Fruit fly (Drosophila melanogaster) whole organism, embryonic: ENCODE results near the gene CG4570.
A peak's percentile ranks its signal among the peaks of the same experiment; 100 is the strongest.

ENCODE experiments used
- Blimp-1 ChIP-seq: fragments of 200-800 bp; sonication (Bioruptor generic); optimal IDR thresholded peaks from 3 replicates; lab custom pipeline; 2018; ENCODE audit warnings: missing biosample characterization, missing genetic modification characterization, mild to moderate bottlenecking, moderate library complexity, missing genetic modification reagents
- CG10959 ChIP-seq: fragments of 200-800 bp; sonication (Bioruptor generic); IDR thresholded peaks from 2 replicates; pipeline ENCODE4 v1.3.6; 2022; ENCODE audit warnings: missing biosample characterization, missing genetic modification characterization
- CG14014 ChIP-seq: fragments of 200-800 bp; sonication (Bioruptor generic); IDR thresholded peaks from 2 replicates; pipeline ENCODE4 v1.3.6; 2022; ENCODE audit warnings: missing biosample characterization, missing genetic modification characterization
- CG15269 ChIP-seq: fragments of 200-800 bp; sonication (Bioruptor generic); optimal IDR thresholded peaks from 2 replicates; lab custom pipeline; 2018; ENCODE audit warnings: missing biosample characterization, mild to moderate bottlenecking, missing genetic modification characterization, moderate library complexity
- CG17385 ChIP-seq: fragments of 200-800 bp; sonication (Bioruptor generic); optimal IDR thresholded peaks from 3 replicates; lab custom pipeline; 2018; ENCODE audit warnings: missing biosample characterization, mild to moderate bottlenecking, missing genetic modification characterization
- CG17612 ChIP-seq: fragments of 200-800 bp; sonication (Bioruptor generic); IDR thresholded peaks from 2 replicates; pipeline ENCODE4 v1.3.6; 2022; ENCODE audit warnings: missing biosample characterization, missing genetic modification characterization
- CG1832 ChIP-seq: fragments of 200-800 bp; sonication (Bioruptor generic); optimal IDR thresholded peaks from 2 replicates; lab custom pipeline; 2017; ENCODE audit warnings: missing biosample characterization, mild to moderate bottlenecking, missing genetic modification characterization, inconsistent platforms
- CG18599 ChIP-seq: fragments of 200-800 bp; sonication (Bioruptor generic); optimal IDR thresholded peaks from 3 replicates; lab custom pipeline; 2017; ENCODE audit warnings: missing biosample characterization, missing genetic modification characterization, mild to moderate bottlenecking, moderate library complexity, missing genetic modification reagents
- CG32532 ChIP-seq: fragments of 200-800 bp; sonication (Bioruptor generic); IDR thresholded peaks from 2 replicates; pipeline ENCODE4 v1.3.6; 2022; ENCODE audit warnings: missing biosample characterization, missing genetic modification characterization
- CG4617 ChIP-seq: fragments of 200-800 bp; sonication (Bioruptor generic); optimal IDR thresholded peaks from 3 replicates; lab custom pipeline; 2016; ENCODE audit warnings: missing biosample characterization, missing genetic modification characterization, borderline replicate concordance
- CG7372 ChIP-seq: fragments of 200-800 bp; sonication (Bioruptor generic); IDR thresholded peaks from 2 replicates; pipeline ENCODE4 v1.3.6; 2022; ENCODE audit warnings: missing biosample characterization, missing genetic modification characterization
- Dek ChIP-seq: fragments of 200-800 bp; sonication (Bioruptor generic); optimal IDR thresholded peaks from 3 replicates; lab custom pipeline; 2019; ENCODE audit warnings: missing biosample characterization, mild to moderate bottlenecking, missing genetic modification characterization, moderate library complexity
- Dp ChIP-seq: fragments of 200-800 bp; sonication (Bioruptor generic); optimal IDR thresholded peaks from 2 replicates; lab custom pipeline; 2018; ENCODE audit warnings: missing biosample characterization, mild to moderate bottlenecking, missing genetic modification characterization, moderate library complexity
- E2f2 ChIP-seq: fragments of 200-800 bp; sonication (Bioruptor generic); IDR thresholded peaks from 2 replicates; pipeline ENCODE4 v1.3.6; 2022; ENCODE audit warnings: missing biosample characterization, missing genetic modification characterization
- Ets97D ChIP-seq: fragments of 200-800 bp; sonication (Bioruptor generic); optimal IDR thresholded peaks from 3 replicates; lab custom pipeline; 2016; ENCODE audit warnings: missing biosample characterization, missing genetic modification characterization
- Hr39 ChIP-seq: fragments of >200 bp; optimal IDR thresholded peaks from 2 replicates; lab custom pipeline; 2017
- MBD-R2 ChIP-seq: fragments of 200-800 bp; sonication (Bioruptor generic); IDR thresholded peaks from 2 replicates; pipeline ENCODE4 v1.3.6; 2022; ENCODE audit warnings: missing biosample characterization, missing genetic modification characterization
- MESR4 ChIP-seq: fragments of 200-800 bp; sonication (Bioruptor generic); optimal IDR thresholded peaks from 2 replicates; lab custom pipeline; 2018; ENCODE audit warnings: missing biosample characterization, mild to moderate bottlenecking, missing genetic modification characterization, moderate library complexity
- Myb ChIP-seq: fragments of 200-800 bp; sonication (Bioruptor generic); optimal IDR thresholded peaks from 2 replicates; lab custom pipeline; 2016; ENCODE audit warnings: missing biosample characterization, missing genetic modification characterization
- NFAT ChIP-seq: fragments of 200-800 bp; sonication (Bioruptor generic); IDR thresholded peaks from 2 replicates; pipeline ENCODE4 v1.3.6; 2022; ENCODE audit warnings: missing biosample characterization, missing genetic modification characterization
- Rfx ChIP-seq: fragments of 200-800 bp; sonication (Bioruptor generic); IDR thresholded peaks from 2 replicates; pipeline ENCODE4 v1.3.6; 2022; ENCODE audit warnings: missing biosample characterization, missing genetic modification characterization
- Sry-β ChIP-seq: fragments of 200-800 bp; sonication (Bioruptor generic); optimal IDR thresholded peaks from 2 replicates; lab custom pipeline; 2018; ENCODE audit warnings: missing biosample characterization, mild to moderate bottlenecking, missing genetic modification characterization, moderate library complexity
- chn ChIP-seq: fragments of 200-800 bp; sonication (Bioruptor generic); optimal IDR thresholded peaks from 2 replicates; lab custom pipeline; 2016; ENCODE audit warnings: missing biosample characterization, missing genetic modification characterization
- crp ChIP-seq, 2 experiments: fragments of 200-800 bp; sonication (Bioruptor generic); optimal IDR thresholded peaks; 2 replicates in 1 of 2; 3 replicates in 1 of 2; lab custom pipeline; 2017; ENCODE audit warnings: missing biosample characterization in 2 of 2, missing genetic modification characterization in 2 of 2, mild to moderate bottlenecking in 1 of 2, moderate library complexity in 1 of 2
- cwo ChIP-seq: fragments of 200-800 bp; sonication (Bioruptor generic); optimal IDR thresholded peaks from 3 replicates; lab custom pipeline; 2017; ENCODE audit warnings: missing biosample characterization, missing genetic modification characterization, mild to moderate bottlenecking, moderate library complexity, missing genetic modification reagents
- dpn ChIP-seq, 2 experiments: fragments of 200-800 bp; sonication (Bioruptor generic); optimal IDR thresholded peaks; 3 replicates each; lab custom pipeline; 2016; ENCODE audit warnings: missing biosample characterization in 2 of 2, missing genetic modification characterization in 2 of 2
- ems ChIP-seq: fragments of 200-800 bp; sonication (Bioruptor generic); optimal IDR thresholded peaks from 3 replicates; lab custom pipeline; 2016; ENCODE audit warnings: missing biosample characterization, missing genetic modification characterization
- fd3F ChIP-seq: fragments of 200-800 bp; sonication (Bioruptor generic); optimal IDR thresholded peaks from 2 replicates; lab custom pipeline; 2018; ENCODE audit warnings: missing biosample characterization, mild to moderate bottlenecking, missing genetic modification characterization, moderate library complexity
- fu2 ChIP-seq: fragments of 200-800 bp; sonication (Bioruptor generic); optimal IDR thresholded peaks from 2 replicates; lab custom pipeline; 2016; ENCODE audit warnings: missing biosample characterization, missing genetic modification characterization
- gcm2 ChIP-seq: fragments of 200-800 bp; sonication (Bioruptor generic); optimal IDR thresholded peaks from 2 replicates; lab custom pipeline; 2016; ENCODE audit warnings: missing biosample characterization, missing genetic modification characterization
- knrl ChIP-seq: fragments of 200-800 bp; sonication (Bioruptor generic); IDR thresholded peaks from 3 replicates; pipeline ENCODE4 v1.3.6; 2022; ENCODE audit warnings: missing biosample characterization, missing genetic modification characterization; ENCODE audit not compliant: partially characterized antibody
- maf-S ChIP-seq: fragments of 200-800 bp; sonication (Bioruptor generic); optimal IDR thresholded peaks from 2 replicates; lab custom pipeline; 2016; ENCODE audit warnings: missing biosample characterization, missing genetic modification characterization
- pan ChIP-seq, 4 experiments: fragments of >200 bp in 3 of 4; fragments of 200-800 bp in 1 of 4; sonication (Bioruptor generic) in 1 of 4; optimal IDR thresholded peaks in 3 of 4; IDR thresholded peaks in 1 of 4; 2 replicates each; pipeline versions ENCODE4 v1.3.6 to Lab custom; 2017 to 2022; ENCODE audit warnings: missing biosample characterization in 2 of 4, missing genetic modification characterization in 2 of 4, mixed read lengths in 1 of 4
- pb ChIP-seq: fragments of 200-800 bp; sonication (Bioruptor generic); optimal IDR thresholded peaks from 3 replicates; lab custom pipeline; 2016; ENCODE audit warnings: missing biosample characterization, missing genetic modification characterization
- pzg ChIP-seq: fragments of 200-800 bp; sonication (Bioruptor generic); optimal IDR thresholded peaks from 3 replicates; lab custom pipeline; 2018; ENCODE audit warnings: missing biosample characterization, mild to moderate bottlenecking, missing genetic modification characterization, moderate library complexity
- sna ChIP-seq: fragments of 200-800 bp; sonication (Bioruptor generic); IDR thresholded peaks from 2 replicates; pipeline ENCODE4 v1.3.6; 2022; ENCODE audit warnings: missing biosample characterization, missing genetic modification characterization; ENCODE audit not compliant: partially characterized antibody
- stwl ChIP-seq: fragments of 200-800 bp; sonication (Bioruptor generic); optimal IDR thresholded peaks from 3 replicates; lab custom pipeline; 2018; ENCODE audit warnings: missing biosample characterization, mild to moderate bottlenecking, missing genetic modification characterization, moderate library complexity
- tna ChIP-seq: fragments of 200-800 bp; sonication (Bioruptor generic); IDR thresholded peaks from 2 replicates; pipeline ENCODE4 v1.3.6; 2022; ENCODE audit warnings: missing biosample characterization, missing genetic modification characterization; ENCODE audit not compliant: partially characterized antibody
- trem ChIP-seq: fragments of 200-800 bp; optimal IDR thresholded peaks from 3 replicates; lab custom pipeline; 2019; ENCODE audit warnings: missing biosample characterization, mild to moderate bottlenecking, missing genetic modification characterization, moderate library complexity

CG4570 gene

DNA sequence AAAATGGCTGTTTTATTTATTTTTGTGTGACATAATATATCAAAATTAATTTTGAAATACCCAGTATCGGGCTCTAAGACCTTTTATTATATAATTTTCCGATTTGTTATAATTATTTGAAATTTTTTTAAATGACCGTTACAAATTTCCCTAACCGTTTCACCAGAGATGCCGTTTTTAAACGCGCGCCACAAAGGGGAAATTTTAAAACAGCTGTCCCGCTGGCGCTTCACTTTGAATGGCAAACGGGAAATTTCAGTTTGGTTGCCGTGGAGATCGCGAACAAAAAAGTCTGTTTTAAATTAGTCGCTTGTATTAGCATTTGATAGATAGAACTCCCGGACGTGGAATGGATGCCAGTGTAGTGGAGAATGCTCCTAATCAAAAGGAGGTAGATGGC lies 41.6 kb upstream of the CG4570 start, which contains the start of the genes CG14693 and TTLL15:
Gene CG14693, minus strand, starts transcription at position 16 of the 400 bp plus-strand sequence.
Gene TTLL15, plus strand, starts transcription at position 257 of the 400 bp plus-strand sequence.
- TF ChIP-seq CG1832 (GFP tag; lab: Kevin White, UChicago) (no peak), CG7372 (no peak), ems (GFP tag; lab: Kevin White, UChicago) (no peak), MBD-R2 (GFP tag; lab: Robert Waterston, UW) (peak; percentile 23; the same call in 1 of the 2 replicates), CG4617 (GFP tag; lab: Kevin White, UChicago) (peak; percentile 3), CG18599 (no peak), gcm2 (GFP tag; lab: Kevin White, UChicago) (no peak), CG15269 (no peak), Sry-β (peak; percentile 85), fd3F (GFP tag; lab: Kevin White, UChicago) (no peak), Rfx (peak; percentile 44; the same call in 1 of the 2 replicates), Dp (GFP tag; lab: Kevin White, UChicago) (peak; percentile 84), maf-S (GFP tag; lab: Kevin White, UChicago) (no peak), fu2 (no peak), sna (GFP tag; lab: Robert Waterston, UW) (0 out of 2 replicates have a peak, but pooled peaks have one; percentile 14), CG32532 (GFP tag; lab: Robert Waterston, UW) (no peak), crp (GFP tag; optimal IDR thresholded peaks at IDR 0.05; lab: Kevin White, UChicago) (peak; percentile 19 to 85), CG17612 (no peak), tna (GFP tag; lab: Robert Waterston, UW) (no peak), Myb (GFP tag; lab: Kevin White, UChicago) (peak; percentile 79), pzg (GFP tag; lab: Kevin White, UChicago) (peak; percentile 22), chn (GFP tag; lab: Kevin White, UChicago) (no peak), MESR4 (GFP tag; lab: Kevin White, UChicago) (peak; percentile 46), pan (optimal IDR thresholded peaks at IDR 0.05; lab: Kevin White, UChicago) (no peak), pan (GFP tag; optimal IDR thresholded peaks at IDR 0.05 in 1 of 2, IDR thresholded peaks at IDR 0.05 in 1 of 2) (no peak), CG10959 (no peak), NFAT (GFP tag; lab: Robert Waterston, UW) (no peak), cwo (GFP tag; lab: Kevin White, UChicago) (no peak), CG17385 (no peak), dpn (GFP tag; optimal IDR thresholded peaks at IDR 0.05; lab: Kevin White, UChicago) (no peak), Ets97D (GFP tag; lab: Kevin White, UChicago) (peak; percentile 37), Blimp-1 (peak; percentile 53), Hr39 (no peak), knrl (GFP tag; lab: Robert Waterston, UW) (no peak), CG14014 (GFP tag; lab: Robert Waterston, UW) (no peak), trem (tag; lab: Kevin White, UChicago) (peak; percentile 32), E2f2 (GFP tag; lab: Robert Waterston, UW) (peak; percentile 92), Dek (tag; lab: Kevin White, UChicago) (no peak), stwl (tag; lab: Kevin White, UChicago) (peak; percentile 21), pb (no peak)
